Fruit fly (Drosophila melanogaster) whole organism, embryonic: ENCODE measurements around the gene CG13252.
A peak's percentile ranks its signal among the peaks of the same experiment; 100 is the strongest.

Source experiments
- B-H1 ChIP-seq: fragments of 200-800 bp; sonication (Bioruptor generic); IDR thresholded peaks from 3 replicates; pipeline ENCODE4 v1.3.6; 2022; ENCODE audit warnings: missing biosample characterization, missing genetic modification characterization
- CG10267 ChIP-seq: fragments of 200-800 bp; sonication (Bioruptor generic); optimal IDR thresholded peaks from 2 replicates; lab custom pipeline; 2018; ENCODE audit warnings: missing biosample characterization, mild to moderate bottlenecking, missing genetic modification characterization, moderate library complexity
- CG11504 ChIP-seq: fragments of 200-800 bp; sonication (Bioruptor generic); optimal IDR thresholded peaks from 3 replicates; lab custom pipeline; 2019; ENCODE audit warnings: missing biosample characterization, mild to moderate bottlenecking, missing genetic modification characterization, moderate library complexity
- CG12104 ChIP-seq: fragments of 200-800 bp; sonication (Bioruptor generic); optimal IDR thresholded peaks from 3 replicates; lab custom pipeline; 2016; ENCODE audit warnings: missing biosample characterization, missing genetic modification characterization
- CG12236 ChIP-seq: fragments of 200-800 bp; sonication (Bioruptor generic); optimal IDR thresholded peaks from 2 replicates; lab custom pipeline; 2016; ENCODE audit warnings: missing biosample characterization, missing genetic modification characterization
- CG13287 ChIP-seq: fragments of 200-800 bp; sonication (Bioruptor generic); IDR thresholded peaks from 2 replicates; pipeline ENCODE4 v1.3.6; 2022; ENCODE audit warnings: missing biosample characterization, missing genetic modification characterization; ENCODE audit not compliant: partially characterized antibody
- CG14050 ChIP-seq: fragments of 200-800 bp; sonication (Bioruptor generic); IDR thresholded peaks from 3 replicates; pipeline ENCODE4 v1.3.6; 2022; ENCODE audit warnings: missing biosample characterization, missing genetic modification characterization
- CG16779 ChIP-seq: fragments of 200-800 bp; sonication (Bioruptor generic); IDR thresholded peaks from 2 replicates; pipeline ENCODE4 v1.3.6; 2022; ENCODE audit warnings: missing biosample characterization, missing genetic modification characterization
- CG17361 ChIP-seq: fragments of 200-800 bp; sonication (Bioruptor generic); IDR thresholded peaks from 3 replicates; pipeline ENCODE4 v1.3.6; 2022; ENCODE audit warnings: missing biosample characterization, missing genetic modification characterization
- CG18262 ChIP-seq: fragments of 200-800 bp; optimal IDR thresholded peaks from 3 replicates; lab custom pipeline; 2019; ENCODE audit warnings: missing biosample characterization, mild to moderate bottlenecking, missing genetic modification characterization, moderate library complexity
- CG18599 ChIP-seq: fragments of 200-800 bp; sonication (Bioruptor generic); optimal IDR thresholded peaks from 3 replicates; lab custom pipeline; 2017; ENCODE audit warnings: missing biosample characterization, missing genetic modification characterization, mild to moderate bottlenecking, moderate library complexity, missing genetic modification reagents
- CG2678 ChIP-seq: fragments of 200-800 bp; sonication (Bioruptor generic); optimal IDR thresholded peaks from 3 replicates; lab custom pipeline; 2019; ENCODE audit warnings: missing biosample characterization, mild to moderate bottlenecking, missing genetic modification characterization, moderate library complexity
- CG31388 ChIP-seq: fragments of 200-800 bp; sonication (Bioruptor generic); optimal IDR thresholded peaks from 2 replicates; lab custom pipeline; 2016; ENCODE audit warnings: missing biosample characterization, missing genetic modification characterization
- CG4360 ChIP-seq: fragments of 200-800 bp; sonication (Bioruptor generic); IDR thresholded peaks from 2 replicates; pipeline ENCODE4 v1.3.6; 2022; ENCODE audit warnings: missing biosample characterization, missing genetic modification characterization
- CG6654 ChIP-seq: fragments of 200-800 bp; sonication (Bioruptor generic); optimal IDR thresholded peaks from 2 replicates; lab custom pipeline; 2017; ENCODE audit warnings: missing biosample characterization, mild to moderate bottlenecking, missing genetic modification characterization
- CG7372 ChIP-seq: fragments of 200-800 bp; sonication (Bioruptor generic); IDR thresholded peaks from 2 replicates; pipeline ENCODE4 v1.3.6; 2022; ENCODE audit warnings: missing biosample characterization, missing genetic modification characterization
- CG7839 ChIP-seq: fragments of 200-800 bp; sonication (Bioruptor generic); optimal IDR thresholded peaks from 3 replicates; lab custom pipeline; 2018; ENCODE audit warnings: missing biosample characterization, mild to moderate bottlenecking, missing genetic modification characterization, moderate library complexity
- CG9215 ChIP-seq: fragments of 200-800 bp; sonication (Bioruptor generic); IDR thresholded peaks from 2 replicates; pipeline ENCODE4 v1.3.6; 2022; ENCODE audit warnings: missing biosample characterization, missing genetic modification characterization
- CkIIα-i1 ChIP-seq: fragments of 200-800 bp; sonication (Bioruptor generic); IDR thresholded peaks from 2 replicates; pipeline ENCODE4 v1.3.6; 2022; ENCODE audit warnings: missing biosample characterization, missing genetic modification characterization
- D ChIP-seq, 2 experiments: fragments of 200-800 bp in 1 of 2; fragments of >200 bp in 1 of 2; sonication (Bioruptor generic) in 1 of 2; optimal IDR thresholded peaks; 2 replicates in 1 of 2; 3 replicates in 1 of 2; lab custom pipeline; 2017; ENCODE audit warnings: mild to moderate bottlenecking in 1 of 2, missing biosample characterization in 1 of 2, missing genetic modification characterization in 1 of 2, missing genetic modification reagents in 1 of 2
- Dad ChIP-seq: fragments of 200-800 bp; sonication (Bioruptor generic); optimal IDR thresholded peaks from 3 replicates; lab custom pipeline; 2016; ENCODE audit warnings: missing biosample characterization, missing genetic modification characterization
- Dbx ChIP-seq: fragments of 200-800 bp; sonication (Bioruptor generic); IDR thresholded peaks from 3 replicates; pipeline ENCODE4 v1.3.6; 2022; ENCODE audit warnings: missing biosample characterization, missing genetic modification characterization
- Dip2 ChIP-seq: fragments of 200-800 bp; sonication (Bioruptor generic); IDR thresholded peaks from 2 replicates; pipeline ENCODE4 v1.3.6; 2022; ENCODE audit warnings: missing biosample characterization, missing genetic modification characterization
- Dip3 ChIP-seq: fragments of 200-800 bp; sonication (Bioruptor generic); optimal IDR thresholded peaks from 3 replicates; lab custom pipeline; 2016; ENCODE audit warnings: missing biosample characterization, missing genetic modification characterization
- Dll ChIP-seq: fragments of 200-800 bp; sonication (Bioruptor generic); IDR thresholded peaks from 4 replicates; pipeline ENCODE4 v1.3.6; 2022; ENCODE audit warnings: missing biosample characterization, missing genetic modification characterization; ENCODE audit not compliant: partially characterized antibody
- Doc2 ChIP-seq: fragments of 200-800 bp; sonication (Bioruptor generic); IDR thresholded peaks from 2 replicates; pipeline ENCODE4 v1.3.6; 2022; ENCODE audit warnings: missing biosample characterization, missing genetic modification characterization
- E2f1 ChIP-seq: fragments of 200-800 bp; sonication (Bioruptor generic); IDR thresholded peaks from 2 replicates; pipeline ENCODE4 v1.3.6; 2022; ENCODE audit warnings: missing biosample characterization, missing genetic modification characterization
- Ets97D ChIP-seq: fragments of 200-800 bp; sonication (Bioruptor generic); optimal IDR thresholded peaks from 3 replicates; lab custom pipeline; 2016; ENCODE audit warnings: missing biosample characterization, missing genetic modification characterization
- HLHmδ ChIP-seq: fragments of 200-800 bp; sonication (Bioruptor generic); optimal IDR thresholded peaks from 2 replicates; lab custom pipeline; 2018; ENCODE audit warnings: missing biosample characterization, mild to moderate bottlenecking, missing genetic modification characterization, moderate library complexity
- Lim3 ChIP-seq: fragments of 200-800 bp; sonication (Bioruptor generic); IDR thresholded peaks from 2 replicates; pipeline ENCODE4 v1.3.6; 2022; ENCODE audit warnings: missing biosample characterization, missing genetic modification characterization
- Max ChIP-seq: fragments of 200-800 bp; sonication (Bioruptor generic); optimal IDR thresholded peaks from 2 replicates; lab custom pipeline; 2016; ENCODE audit warnings: missing biosample characterization, mild to moderate bottlenecking, missing genetic modification characterization
- Myb ChIP-seq: fragments of 200-800 bp; sonication (Bioruptor generic); optimal IDR thresholded peaks from 2 replicates; lab custom pipeline; 2016; ENCODE audit warnings: missing biosample characterization, missing genetic modification characterization
- NFAT ChIP-seq: fragments of 200-800 bp; sonication (Bioruptor generic); IDR thresholded peaks from 2 replicates; pipeline ENCODE4 v1.3.6; 2022; ENCODE audit warnings: missing biosample characterization, missing genetic modification characterization
- Nf-YB ChIP-seq: fragments of 200-800 bp; sonication (Bioruptor generic); optimal IDR thresholded peaks from 3 replicates; lab custom pipeline; 2019; ENCODE audit warnings: missing biosample characterization, mild to moderate bottlenecking, missing genetic modification characterization, moderate library complexity
- Nf-YC ChIP-seq: fragments of 200-800 bp; optimal IDR thresholded peaks from 3 replicates; lab custom pipeline; 2019; ENCODE audit warnings: missing biosample characterization, mild to moderate bottlenecking, missing genetic modification characterization, moderate library complexity
- Trl ChIP-seq, 3 experiments: fragments of >200 bp in 2 of 3; fragments of 200-800 bp in 1 of 3; sonication (Bioruptor generic) in 1 of 3; optimal IDR thresholded peaks; 2 replicates in 1 of 3; 3 replicates in 2 of 3; lab custom pipeline; 2016 to 2017; ENCODE audit warnings: missing biosample characterization in 1 of 3, missing genetic modification characterization in 1 of 3
- YL-1 ChIP-seq: fragments of 200-800 bp; sonication (Bioruptor generic); optimal IDR thresholded peaks from 3 replicates; lab custom pipeline; 2017; ENCODE audit warnings: missing biosample characterization, mild to moderate bottlenecking, missing genetic modification characterization
- bigmax ChIP-seq: fragments of 200-800 bp; sonication (Bioruptor generic); optimal IDR thresholded peaks from 2 replicates; lab custom pipeline; 2018; ENCODE audit warnings: missing biosample characterization, mild to moderate bottlenecking, missing genetic modification characterization
- br ChIP-seq: fragments of >200 bp; optimal IDR thresholded peaks from 2 replicates; lab custom pipeline; 2017
- caup ChIP-seq: fragments of 200-800 bp; sonication (Bioruptor generic); optimal IDR thresholded peaks from 3 replicates; lab custom pipeline; 2017; ENCODE audit warnings: missing biosample characterization, mild to moderate bottlenecking, missing genetic modification characterization, moderate library complexity; ENCODE audit not compliant: severe bottlenecking
- ci ChIP-seq: fragments of 200-800 bp; sonication (Bioruptor generic); IDR thresholded peaks from 3 replicates; pipeline ENCODE4 v1.3.6; 2022; ENCODE audit warnings: missing biosample characterization, missing genetic modification characterization
- cwo ChIP-seq: fragments of 200-800 bp; sonication (Bioruptor generic); optimal IDR thresholded peaks from 3 replicates; lab custom pipeline; 2017; ENCODE audit warnings: missing biosample characterization, missing genetic modification characterization, mild to moderate bottlenecking, moderate library complexity, missing genetic modification reagents
- dan ChIP-seq: fragments of 200-800 bp; sonication (Bioruptor generic); IDR thresholded peaks from 2 replicates; pipeline ENCODE4 v1.3.6; 2022; ENCODE audit warnings: missing biosample characterization, missing genetic modification characterization
- esg ChIP-seq: fragments of 200-800 bp; sonication (Bioruptor generic); conservative IDR thresholded peaks from 2 replicates; pipeline ENCODE4 v1.3.6; 2022; ENCODE audit warnings: missing biosample characterization, missing genetic modification characterization
- jigr1 ChIP-seq: fragments of 200-800 bp; sonication (Bioruptor generic); IDR thresholded peaks from 3 replicates; pipeline ENCODE4 v1.3.6; 2022; ENCODE audit warnings: missing biosample characterization, missing genetic modification characterization
- ken ChIP-seq: fragments of 200-800 bp; sonication (Bioruptor generic); IDR thresholded peaks from 3 replicates; pipeline ENCODE4 v1.3.6; 2022; ENCODE audit warnings: missing biosample characterization, missing genetic modification characterization
- maf-S ChIP-seq: fragments of 200-800 bp; sonication (Bioruptor generic); optimal IDR thresholded peaks from 2 replicates; lab custom pipeline; 2016; ENCODE audit warnings: missing biosample characterization, missing genetic modification characterization
- mirr ChIP-seq: fragments of 200-800 bp; sonication (Bioruptor generic); optimal IDR thresholded peaks from 3 replicates; lab custom pipeline; 2018; ENCODE audit warnings: missing biosample characterization, mild to moderate bottlenecking, missing genetic modification characterization
- pros ChIP-seq: fragments of 200-800 bp; sonication (Bioruptor generic); optimal IDR thresholded peaks from 3 replicates; lab custom pipeline; 2019; ENCODE audit warnings: missing biosample characterization, mild to moderate bottlenecking, missing genetic modification characterization, moderate library complexity
- salm ChIP-seq: fragments of 200-800 bp; sonication (Bioruptor generic); optimal IDR thresholded peaks from 2 replicates; lab custom pipeline; 2018; ENCODE audit warnings: missing biosample characterization, mild to moderate bottlenecking, missing genetic modification characterization
- z ChIP-seq: fragments of 200-800 bp; sonication (Bioruptor generic); IDR thresholded peaks from 3 replicates; pipeline ENCODE4 v1.3.6; 2022; ENCODE audit warnings: missing biosample characterization, missing genetic modification characterization

Gene CG13252

dm6 chr3L:20695328-20695822, 35.0 kb upstream of the CG13252 start, which contains the start of gene kni (continued):
- peak; percentile 90 for TF ChIP-seq Nf-YC
- no peak for TF ChIP-seq CG10267 (tag; lab: Kevin White, UChicago)
- TF ChIP-seq B-H1: no peak
- TF ChIP-seq Lim3 (GFP tag; lab: Robert Waterston, UW): no peak
- no peak for TF ChIP-seq caup (GFP tag; lab: Kevin White, UChicago)
- no peak for TF ChIP-seq Dbx (GFP tag; lab: Robert Waterston, UW)
- TF ChIP-seq CG17361 (GFP tag; lab: Robert Waterston, UW): no peak
- no peak for TF ChIP-seq CG4360 (GFP tag; lab: Robert Waterston, UW)
- TF ChIP-seq CG12236 (GFP tag; lab: Kevin White, UChicago): no peak
- no peak for TF ChIP-seq CG11504 (tag; lab: Kevin White, UChicago)
- TF ChIP-seq YL-1 (GFP tag; lab: Kevin White, UChicago): no peak
- TF ChIP-seq CG13287: 0 out of 2 replicates have a peak, but pooled peaks have one; percentile 14
- TF ChIP-seq esg (GFP tag; lab: Robert Waterston, UW): no peak
- no peak for TF ChIP-seq CG12104 (GFP tag; lab: Kevin White, UChicago)
- TF ChIP-seq bigmax (GFP tag; lab: Kevin White, UChicago): no peak
- TF ChIP-seq D (optimal IDR thresholded peaks at IDR 0.05; lab: Kevin White, UChicago): no peak
- TF ChIP-seq D (GFP tag; optimal IDR thresholded peaks at IDR 0.05; lab: Kevin White, UChicago): no peak
- no peak for TF ChIP-seq ken (GFP tag; lab: Robert Waterston, UW)
- TF ChIP-seq Dip2 (GFP tag; lab: Robert Waterston, UW): no peak
- TF ChIP-seq Dip3 (GFP tag; lab: Kevin White, UChicago): no peak
- TF ChIP-seq CG18599 (GFP tag; lab: Kevin White, UChicago): no peak
- no peak for TF ChIP-seq dan (GFP tag; lab: Robert Waterston, UW)
- no peak for TF ChIP-seq Ets97D (GFP tag; lab: Kevin White, UChicago)
- TF ChIP-seq pros (GFP tag; lab: Kevin White, UChicago): peak; percentile 54
- no peak for TF ChIP-seq mirr
- TF ChIP-seq salm (tag; lab: Kevin White, UChicago): no peak
- no peak for TF ChIP-seq CG7839 (tag; lab: Kevin White, UChicago)
- TF ChIP-seq CG6654 (GFP tag; lab: Kevin White, UChicago): no peak
- TF ChIP-seq CG16779 (GFP tag; lab: Robert Waterston, UW): no peak
- peak; percentile 77 to 84 for TF ChIP-seq Trl (optimal IDR thresholded peaks at IDR 0.05; lab: Kevin White, UChicago)
- TF ChIP-seq Trl (GFP tag; optimal IDR thresholded peaks at IDR 0.05; lab: Kevin White, UChicago): no peak
- no peak for TF ChIP-seq CG18262
- TF ChIP-seq CG7372 (GFP tag; lab: Robert Waterston, UW): no peak
- no peak for TF ChIP-seq CG2678 (tag; lab: Kevin White, UChicago)
- TF ChIP-seq CkIIα-i1 (GFP tag; lab: Robert Waterston, UW): no peak
- TF ChIP-seq CG9215 (GFP tag; lab: Robert Waterston, UW): no peak
- no peak for TF ChIP-seq CG31388 (GFP tag; lab: Kevin White, UChicago)
- no peak for TF ChIP-seq Myb
- TF ChIP-seq br (lab: Kevin White, UChicago): no peak
- TF ChIP-seq jigr1 (GFP tag; lab: Robert Waterston, UW): no peak
- TF ChIP-seq E2f1 (GFP tag; lab: Robert Waterston, UW): no peak
- no peak for TF ChIP-seq NFAT (GFP tag; lab: Robert Waterston, UW)
- no peak for TF ChIP-seq Max (GFP tag; lab: Kevin White, UChicago)
- TF ChIP-seq Dll (GFP tag; lab: Robert Waterston, UW): no peak
- no peak for TF ChIP-seq CG14050
- no peak for TF ChIP-seq maf-S (GFP tag; lab: Kevin White, UChicago)
- TF ChIP-seq Doc2 (GFP tag; lab: Robert Waterston, UW): no peak
- peak; percentile 91 for TF ChIP-seq Nf-YB (GFP tag; lab: Kevin White, UChicago)
- no peak for TF ChIP-seq Dad (GFP tag; lab: Kevin White, UChicago)
- TF ChIP-seq cwo (GFP tag; lab: Kevin White, UChicago): no peak
- TF ChIP-seq z (GFP tag; lab: Robert Waterston, UW): peak; percentile 99
- no peak for TF ChIP-seq HLHmδ (GFP tag; lab: Kevin White, UChicago)
- TF ChIP-seq ci (GFP tag; lab: Robert Waterston, UW): no peak
